Worm (Caenorhabditis elegans): ENCODE results near the gene T03E6.8.

- TF ChIP-seq ztf-11 (tag; optimal IDR thresholded peaks at IDR 0.05) (no peak), pha-4 (tag; optimal IDR thresholded peaks at IDR 0.05) (no peak), nhr-12 (tag; optimal IDR thresholded peaks at IDR 0.05) (no peak), nhr-2 (tag; optimal IDR thresholded peaks at IDR 0.05) (no peak)
These were observed 32.9 kb upstream of the T03E6.8 start, which contains the start of gene mltn-11 for ce11 chrV:16635911-16636310.

All from whole organism, mixed stage, embryonic.